Fruit fly (Drosophila melanogaster) whole organism, embryonic: ENCODE results near the gene Gbs-76A.
A peak's percentile ranks its signal among the peaks of the same experiment; 100 is the strongest.

ENCODE experiments used
- ATbp ChIP-seq: fragments of 200-800 bp; sonication (Bioruptor generic); optimal IDR thresholded peaks from 2 replicates; lab custom pipeline; 2017; ENCODE audit warnings: missing biosample characterization, mild to moderate bottlenecking, missing genetic modification characterization, missing genetic modification reagents
- Aef1 ChIP-seq: fragments of 200-800 bp; sonication (Bioruptor generic); IDR thresholded peaks from 3 replicates; pipeline ENCODE4 v1.3.6; 2022; ENCODE audit warnings: missing biosample characterization, missing genetic modification characterization
- CG11247 ChIP-seq: fragments of 200-800 bp; sonication (Bioruptor generic); IDR thresholded peaks from 2 replicates; pipeline ENCODE4 v1.3.6; 2022; ENCODE audit warnings: missing biosample characterization, missing genetic modification characterization
- CG11695 ChIP-seq: fragments of 200-800 bp; sonication (Bioruptor generic); IDR thresholded peaks from 3 replicates; pipeline ENCODE4 v1.3.6; 2022; ENCODE audit warnings: missing biosample characterization, missing genetic modification characterization
- CG12155 ChIP-seq: fragments of 200-800 bp; sonication (Bioruptor generic); optimal IDR thresholded peaks from 3 replicates; lab custom pipeline; 2016; ENCODE audit warnings: missing biosample characterization, missing genetic modification characterization
- CG14441 ChIP-seq: fragments of 200-800 bp; sonication (Bioruptor generic); IDR thresholded peaks from 2 replicates; pipeline ENCODE4 v1.3.6; 2022; ENCODE audit warnings: missing biosample characterization, missing genetic modification characterization
- CG17612 ChIP-seq: fragments of 200-800 bp; sonication (Bioruptor generic); IDR thresholded peaks from 2 replicates; pipeline ENCODE4 v1.3.6; 2022; ENCODE audit warnings: missing biosample characterization, missing genetic modification characterization
- CG2199 ChIP-seq: fragments of 200-800 bp; sonication (Bioruptor generic); IDR thresholded peaks from 3 replicates; pipeline ENCODE4 v1.3.6; 2022; ENCODE audit warnings: missing biosample characterization, missing genetic modification characterization
- CG8281 ChIP-seq: fragments of 200-800 bp; sonication (Bioruptor generic); optimal IDR thresholded peaks from 2 replicates; lab custom pipeline; 2018; ENCODE audit warnings: missing biosample characterization, mild to moderate bottlenecking, missing genetic modification characterization, moderate library complexity
- CG8290 ChIP-seq, 3 experiments: fragments of 200-800 bp; sonication (Bioruptor generic); optimal IDR thresholded peaks; 2 replicates each; lab custom pipeline; 2016 to 2019; ENCODE audit warnings: missing biosample characterization in 3 of 3, missing genetic modification characterization in 3 of 3, mild to moderate bottlenecking in 2 of 3, moderate library complexity in 1 of 3
- CG8478 ChIP-seq: fragments of >200 bp; optimal IDR thresholded peaks from 2 replicates; lab custom pipeline; 2018
- CG9215 ChIP-seq: fragments of 200-800 bp; sonication (Bioruptor generic); IDR thresholded peaks from 2 replicates; pipeline ENCODE4 v1.3.6; 2022; ENCODE audit warnings: missing biosample characterization, missing genetic modification characterization
- CG9797 ChIP-seq: fragments of 200-800 bp; sonication (Bioruptor generic); optimal IDR thresholded peaks from 3 replicates; lab custom pipeline; 2018; ENCODE audit warnings: missing biosample characterization, mild to moderate bottlenecking, missing genetic modification characterization
- CG9817 ChIP-seq: fragments of 200-800 bp; sonication (Bioruptor generic); optimal IDR thresholded peaks from 2 replicates; lab custom pipeline; 2018; ENCODE audit warnings: missing biosample characterization, mild to moderate bottlenecking, missing genetic modification characterization, moderate library complexity
- CTCF ChIP-seq: fragments of 200-800 bp; sonication (Bioruptor generic); optimal IDR thresholded peaks from 2 replicates; lab custom pipeline; 2017; ENCODE audit warnings: missing biosample characterization, mild to moderate bottlenecking, missing genetic modification characterization, moderate library complexity
- Dbx ChIP-seq: fragments of 200-800 bp; sonication (Bioruptor generic); IDR thresholded peaks from 3 replicates; pipeline ENCODE4 v1.3.6; 2022; ENCODE audit warnings: missing biosample characterization, missing genetic modification characterization
- Doc2 ChIP-seq: fragments of 200-800 bp; sonication (Bioruptor generic); IDR thresholded peaks from 2 replicates; pipeline ENCODE4 v1.3.6; 2022; ENCODE audit warnings: missing biosample characterization, missing genetic modification characterization
- Dp ChIP-seq: fragments of 200-800 bp; sonication (Bioruptor generic); optimal IDR thresholded peaks from 2 replicates; lab custom pipeline; 2018; ENCODE audit warnings: missing biosample characterization, mild to moderate bottlenecking, missing genetic modification characterization, moderate library complexity
- HLH4C ChIP-seq: fragments of 200-800 bp; sonication (Bioruptor generic); IDR thresholded peaks from 3 replicates; pipeline ENCODE4 v1.3.6; 2022; ENCODE audit warnings: missing biosample characterization, missing genetic modification characterization; ENCODE audit not compliant: partially characterized antibody
- Hand ChIP-seq: fragments of 200-800 bp; sonication (Bioruptor generic); optimal IDR thresholded peaks from 2 replicates; lab custom pipeline; 2017; ENCODE audit warnings: mild to moderate bottlenecking, missing biosample characterization, missing genetic modification reagents, missing genetic modification characterization
- Hsf ChIP-seq: fragments of 200-800 bp; sonication (Bioruptor generic); optimal IDR thresholded peaks from 3 replicates; lab custom pipeline; 2016; ENCODE audit warnings: missing biosample characterization, missing genetic modification characterization
- Kr ChIP-seq: fragments of 200-800 bp; sonication (Bioruptor generic); optimal IDR thresholded peaks from 2 replicates; lab custom pipeline; 2017; ENCODE audit warnings: missing biosample characterization, mild to moderate bottlenecking, missing genetic modification characterization
- MTF-1 ChIP-seq: fragments of 200-800 bp; sonication (Bioruptor generic); optimal IDR thresholded peaks from 2 replicates; lab custom pipeline; 2018; ENCODE audit warnings: missing biosample characterization, mild to moderate bottlenecking, missing genetic modification characterization, borderline replicate concordance
- Opbp ChIP-seq: fragments of 200-800 bp; sonication (Bioruptor generic); IDR thresholded peaks from 3 replicates; pipeline ENCODE4 v1.3.6; 2022; ENCODE audit warnings: missing biosample characterization, missing genetic modification characterization; ENCODE audit not compliant: partially characterized antibody
- Rfx ChIP-seq: fragments of 200-800 bp; sonication (Bioruptor generic); IDR thresholded peaks from 2 replicates; pipeline ENCODE4 v1.3.6; 2022; ENCODE audit warnings: missing biosample characterization, missing genetic modification characterization
- TFAM ChIP-seq: fragments of 200-800 bp; sonication (Bioruptor generic); optimal IDR thresholded peaks from 2 replicates; lab custom pipeline; 2017; ENCODE audit warnings: missing biosample characterization, missing genetic modification characterization, inconsistent platforms
- Trl ChIP-seq, 3 experiments: fragments of >200 bp in 2 of 3; fragments of 200-800 bp in 1 of 3; sonication (Bioruptor generic) in 1 of 3; optimal IDR thresholded peaks; 2 replicates in 1 of 3; 3 replicates in 2 of 3; lab custom pipeline; 2016 to 2017; ENCODE audit warnings: missing biosample characterization in 1 of 3, missing genetic modification characterization in 1 of 3
- Xrp1 ChIP-seq: fragments of 200-800 bp; sonication (Bioruptor generic); IDR thresholded peaks from 2 replicates; pipeline ENCODE4 v1.3.6; 2022; ENCODE audit warnings: missing biosample characterization, missing genetic modification characterization
- al ChIP-seq: fragments of 200-800 bp; sonication (Bioruptor generic); IDR thresholded peaks from 2 replicates; pipeline ENCODE4 v1.3.6; 2022; ENCODE audit warnings: missing biosample characterization, missing genetic modification characterization
- ara ChIP-seq: fragments of 200-800 bp; sonication (Bioruptor generic); IDR thresholded peaks from 2 replicates; pipeline ENCODE4 v1.3.6; 2022; ENCODE audit warnings: missing biosample characterization, missing genetic modification characterization
- chn ChIP-seq: fragments of 200-800 bp; sonication (Bioruptor generic); optimal IDR thresholded peaks from 2 replicates; lab custom pipeline; 2016; ENCODE audit warnings: missing biosample characterization, missing genetic modification characterization
- danr ChIP-seq: fragments of 200-800 bp; sonication (Bioruptor generic); IDR thresholded peaks from 2 replicates; pipeline ENCODE4 v1.3.6; 2022; ENCODE audit warnings: missing biosample characterization, missing genetic modification characterization
- esg ChIP-seq: fragments of 200-800 bp; sonication (Bioruptor generic); conservative IDR thresholded peaks from 2 replicates; pipeline ENCODE4 v1.3.6; 2022; ENCODE audit warnings: missing biosample characterization, missing genetic modification characterization
- fd64A ChIP-seq: fragments of 200-800 bp; sonication (Bioruptor generic); optimal IDR thresholded peaks from 3 replicates; lab custom pipeline; 2018; ENCODE audit warnings: missing biosample characterization, mild to moderate bottlenecking, missing genetic modification characterization
- fru ChIP-seq: fragments of >200 bp; optimal IDR thresholded peaks from 2 replicates; lab custom pipeline; 2017
- gce ChIP-seq: fragments of 200-800 bp; sonication (Bioruptor generic); IDR thresholded peaks from 3 replicates; pipeline ENCODE4 v1.3.6; 2022; ENCODE audit warnings: missing biosample characterization, missing genetic modification characterization
- gcm2 ChIP-seq: fragments of 200-800 bp; sonication (Bioruptor generic); optimal IDR thresholded peaks from 2 replicates; lab custom pipeline; 2016; ENCODE audit warnings: missing biosample characterization, missing genetic modification characterization
- her ChIP-seq: fragments of 200-800 bp; sonication (Bioruptor generic); optimal IDR thresholded peaks from 2 replicates; lab custom pipeline; 2016; ENCODE audit warnings: missing biosample characterization, missing genetic modification characterization
- jigr1 ChIP-seq: fragments of 200-800 bp; sonication (Bioruptor generic); IDR thresholded peaks from 3 replicates; pipeline ENCODE4 v1.3.6; 2022; ENCODE audit warnings: missing biosample characterization, missing genetic modification characterization
- lov ChIP-seq, 2 experiments: fragments of 200-800 bp in 1 of 2; fragments of >200 bp in 1 of 2; sonication (Bioruptor generic) in 1 of 2; IDR thresholded peaks in 1 of 2; optimal IDR thresholded peaks in 1 of 2; 2 replicates in 1 of 2; 3 replicates in 1 of 2; pipeline versions ENCODE4 v1.3.6 to Lab custom; 2017 to 2022; ENCODE audit warnings: missing biosample characterization in 1 of 2, missing genetic modification characterization in 1 of 2
- mirr ChIP-seq: fragments of 200-800 bp; sonication (Bioruptor generic); optimal IDR thresholded peaks from 3 replicates; lab custom pipeline; 2018; ENCODE audit warnings: missing biosample characterization, mild to moderate bottlenecking, missing genetic modification characterization
- nau ChIP-seq: fragments of 200-800 bp; sonication (Bioruptor generic); optimal IDR thresholded peaks from 3 replicates; lab custom pipeline; 2017; ENCODE audit warnings: missing biosample characterization, mild to moderate bottlenecking, missing genetic modification characterization, missing genetic modification reagents
- p53 ChIP-seq: fragments of 200-800 bp; sonication (Bioruptor generic); optimal IDR thresholded peaks from 2 replicates; lab custom pipeline; 2016; ENCODE audit warnings: missing biosample characterization, missing genetic modification characterization
- pfk ChIP-seq: fragments of 200-800 bp; sonication (Bioruptor generic); optimal IDR thresholded peaks from 2 replicates; lab custom pipeline; 2018; ENCODE audit warnings: missing biosample characterization, mild to moderate bottlenecking, missing genetic modification characterization, moderate library complexity
- prd ChIP-seq, 3 experiments: fragments of >200 bp in 2 of 3; fragments of 200-800 bp in 1 of 3; sonication (Bioruptor generic) in 1 of 3; optimal IDR thresholded peaks in 2 of 3; IDR thresholded peaks in 1 of 3; 2 replicates in 2 of 3; 3 replicates in 1 of 3; pipeline versions ENCODE4 v1.3.6 to Lab custom; 2017 to 2022; ENCODE audit warnings: missing biosample characterization in 1 of 3, missing genetic modification characterization in 1 of 3
- sima ChIP-seq: fragments of 200-800 bp; sonication (Bioruptor generic); optimal IDR thresholded peaks from 2 replicates; lab custom pipeline; 2016; ENCODE audit warnings: missing biosample characterization, missing genetic modification characterization
- ssp ChIP-seq: fragments of 200-800 bp; sonication (Bioruptor generic); IDR thresholded peaks from 2 replicates; pipeline ENCODE4 v1.3.6; 2022; ENCODE audit warnings: missing biosample characterization, missing genetic modification characterization
- tup ChIP-seq: fragments of 200-800 bp; sonication (Bioruptor generic); optimal IDR thresholded peaks from 2 replicates; lab custom pipeline; 2016; ENCODE audit warnings: missing biosample characterization, mild to moderate bottlenecking, missing genetic modification characterization, moderate library complexity
- tx ChIP-seq: fragments of 200-800 bp; sonication (Bioruptor generic); optimal IDR thresholded peaks from 2 replicates; lab custom pipeline; 2016; ENCODE audit warnings: missing biosample characterization, missing genetic modification characterization

The Gbs-76A gene

dm6 chr3L:19292440-19293175 lies at the start of gene Gbs-76A (continued):
- TF ChIP-seq CG8290 (GFP tag; optimal IDR thresholded peaks at IDR 0.05; lab: Kevin White, UChicago) = no peak
- TF ChIP-seq CG8290 (tag; optimal IDR thresholded peaks at IDR 0.05; lab: Kevin White, UChicago) = peak in 1 of 2 experiments; percentile 13
- no peak for TF ChIP-seq tup
- peak; percentile 64 for TF ChIP-seq Aef1
- TF ChIP-seq Hsf = peak; percentile 21
- no peak for TF ChIP-seq CG8478 (lab: Kevin White, UChicago)
- 0 out of 2 replicates have a peak, but pooled peaks have one; percentile 5 for TF ChIP-seq danr (GFP tag; lab: Robert Waterston, UW)
- TF ChIP-seq pfk = peak; percentile 28
- no peak for TF ChIP-seq mirr (GFP tag; lab: Kevin White, UChicago)
- peak; percentile 41; the same call in 1 of the 2 replicates for TF ChIP-seq CG11247 (GFP tag; lab: Robert Waterston, UW)
- TF ChIP-seq CG11695 = peak; percentile 77; the same call in 2 of the 3 replicates
- no peak for TF ChIP-seq her (GFP tag; lab: Kevin White, UChicago)
- TF ChIP-seq Rfx = peak; percentile 82
- peak; percentile 73; the same call in 1 of the 2 replicates for TF ChIP-seq ara (GFP tag; lab: Robert Waterston, UW)
- no peak for TF ChIP-seq lov (optimal IDR thresholded peaks at IDR 0.05; lab: Kevin White, UChicago)
- 0 out of 3 replicates have a peak, but pooled peaks have one; percentile 27 for TF ChIP-seq lov (GFP tag; IDR thresholded peaks at IDR 0.05; lab: Robert Waterston, UW)
- no peak for TF ChIP-seq Doc2 (GFP tag; lab: Robert Waterston, UW)
- TF ChIP-seq CG2199 (GFP tag; lab: Robert Waterston, UW) = no peak
- no peak for TF ChIP-seq sima (GFP tag; lab: Kevin White, UChicago)
- no peak; the same call in 2 of the 3 replicates for TF ChIP-seq jigr1 (GFP tag; lab: Robert Waterston, UW)
- TF ChIP-seq tx = no peak
- peak; percentile 11 for TF ChIP-seq TFAM (GFP tag; lab: Kevin White, UChicago)
- TF ChIP-seq p53 (GFP tag; lab: Kevin White, UChicago) = no peak
- peak; percentile 41; the same call in 1 of the 3 replicates for TF ChIP-seq HLH4C (GFP tag; lab: Robert Waterston, UW)
- TF ChIP-seq CG9215 = peak; percentile 70
- TF ChIP-seq Dp (GFP tag; lab: Kevin White, UChicago) = no peak
- TF ChIP-seq gcm2 = no peak
- no peak for TF ChIP-seq Kr (GFP tag; lab: Kevin White, UChicago)
- no peak for TF ChIP-seq MTF-1
- TF ChIP-seq CG9797 = no peak
- peak; percentile 73 for TF ChIP-seq CG8281 (tag; lab: Kevin White, UChicago)
- peak; percentile 16; the same call in 1 of the 3 replicates for TF ChIP-seq gce (GFP tag; lab: Robert Waterston, UW)
- no peak for TF ChIP-seq prd (optimal IDR thresholded peaks at IDR 0.05; lab: Kevin White, UChicago)
- TF ChIP-seq prd (GFP tag; IDR thresholded peaks at IDR 0.05; lab: Robert Waterston, UW) = peak; percentile 65
- TF ChIP-seq ATbp (GFP tag; lab: Kevin White, UChicago) = peak; percentile 83
- peak; percentile 19 for TF ChIP-seq CTCF (GFP tag; lab: Kevin White, UChicago)
- no peak for TF ChIP-seq fru (lab: Kevin White, UChicago)
- peak; percentile 85 for TF ChIP-seq Xrp1 (GFP tag; lab: Robert Waterston, UW)
- TF ChIP-seq chn (GFP tag; lab: Kevin White, UChicago) = no peak
- TF ChIP-seq Hand (GFP tag; lab: Kevin White, UChicago) = peak; percentile 82
- no peak for TF ChIP-seq Opbp (GFP tag; lab: Robert Waterston, UW)
- no peak for TF ChIP-seq fd64A (GFP tag; lab: Kevin White, UChicago)
- TF ChIP-seq al (GFP tag; lab: Robert Waterston, UW) = peak; percentile 67
- TF ChIP-seq Dbx = peak; percentile 69; the same call in 2 of the 3 replicates
- TF ChIP-seq CG12155 (GFP tag; lab: Kevin White, UChicago) = no peak
- no peak; the same call in 1 of the 2 replicates for TF ChIP-seq CG14441 (GFP tag; lab: Robert Waterston, UW)
- peak; percentile 56 for TF ChIP-seq ssp (GFP tag; lab: Robert Waterston, UW)
- TF ChIP-seq CG9817 (tag; lab: Kevin White, UChicago) = peak; percentile 74
- TF ChIP-seq CG17612 (GFP tag; lab: Robert Waterston, UW) = no peak
- peak; percentile 72 to 90 for TF ChIP-seq Trl (optimal IDR thresholded peaks at IDR 0.05; lab: Kevin White, UChicago)
- TF ChIP-seq Trl (GFP tag; optimal IDR thresholded peaks at IDR 0.05; lab: Kevin White, UChicago) = no peak
- peak; percentile 59; the same call in 1 of the 2 replicates for TF ChIP-seq esg (GFP tag; lab: Robert Waterston, UW)
- TF ChIP-seq nau (GFP tag; lab: Kevin White, UChicago) = peak; percentile 32
